Worm (Caenorhabditis elegans): ENCODE results near the gene T09B9.1.

DNA sequence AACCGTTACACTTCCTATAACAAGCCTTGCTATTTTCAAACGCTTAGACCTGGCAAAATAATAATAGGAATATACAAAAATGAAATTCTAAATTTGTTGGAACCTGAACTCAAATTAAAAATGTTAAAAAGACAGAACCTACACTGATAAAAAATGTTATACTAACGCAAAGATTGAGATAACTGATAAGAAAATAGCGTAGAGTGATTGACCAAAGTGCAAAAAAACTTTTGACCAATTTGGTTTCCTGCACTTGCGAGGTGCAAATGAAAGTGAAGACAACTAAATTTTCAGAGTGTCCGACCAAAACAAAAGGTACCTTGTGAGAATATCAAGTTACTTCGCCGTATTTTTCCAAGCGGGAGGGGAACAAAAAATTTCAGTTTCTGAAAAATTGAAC, 38.5 kb downstream of the T09B9.1 start:
- TF ChIP-seq skn-1 (tag; optimal IDR thresholded peaks at IDR 0.05) (no peak), lir-3 (tag; optimal IDR thresholded peaks at IDR 0.05) (no peak)
